Worm (Caenorhabditis elegans) whole organism, L1 larva: ENCODE measurements around the gene srh-30.
A peak's percentile ranks its signal among the peaks of the same experiment; 100 is the strongest.

Experiments used
- aly-2 ChIP-seq: fragments of 150-350 bp; optimal IDR thresholded peaks from 2 replicates; lab custom pipeline; 2014; ENCODE audit warnings: missing biosample characterization, missing genetic modification characterization
- ama-1 ChIP-seq: fragments of 150-350 bp; optimal IDR thresholded peaks from 2 replicates; lab custom pipeline; 2014
- blmp-1 ChIP-seq: fragments of 150-350 bp; optimal IDR thresholded peaks from 2 replicates; lab custom pipeline; 2014; ENCODE audit warnings: missing biosample characterization, missing genetic modification characterization
- ceh-82 ChIP-seq, 3 experiments: fragments of 150-350 bp in 1 of 3; sonication (generic microtip) in 2 of 3; optimal IDR thresholded peaks; 2 replicates each; lab custom pipeline; 2014 to 2017; ENCODE audit warnings: missing biosample characterization in 3 of 3, missing genetic modification characterization in 3 of 3
- ceh-88 ChIP-seq: fragments of 200-800 bp; sonication (Bioruptor generic); IDR thresholded peaks from 2 replicates; pipeline ENCODE4 v1.3.6; 2022; ENCODE audit warnings: missing genetic modification characterization, missing compliant biosample characterization
- ceh-90 ChIP-seq: sonication (generic microtip); optimal IDR thresholded peaks from 2 replicates; lab custom pipeline; 2016; ENCODE audit warnings: missing genetic modification characterization, missing compliant biosample characterization
- dsc-1 ChIP-seq: sonication (generic microtip); optimal IDR thresholded peaks from 2 replicates; lab custom pipeline; 2016; ENCODE audit warnings: mild to moderate bottlenecking, missing genetic modification characterization, missing compliant biosample characterization
- efl-1 ChIP-seq, 4 experiments: fragments of 150-350 bp; optimal IDR thresholded peaks in 3 of 4; peaks in 1 of 4; 1 replicate in 1 of 4; 2 replicates in 3 of 4; lab custom pipeline; 2014; ENCODE audit warnings: missing biosample characterization in 2 of 4, missing genetic modification characterization in 2 of 4, missing genetic modification reagents in 2 of 4
- egl-13 ChIP-seq: sonication (generic microtip); optimal IDR thresholded peaks from 2 replicates; lab custom pipeline; 2016; ENCODE audit warnings: missing genotype, missing genetic modification reagents, missing genetic modification characterization, missing compliant biosample characterization
- fkh-4 ChIP-seq: sonication (generic microtip); optimal IDR thresholded peaks from 2 replicates; lab custom pipeline; 2016; ENCODE audit warnings: missing compliant biosample characterization, missing genetic modification characterization, borderline replicate concordance
- fkh-8 ChIP-seq: sonication (generic microtip); optimal IDR thresholded peaks from 2 replicates; lab custom pipeline; 2016; ENCODE audit warnings: mild to moderate bottlenecking, missing genetic modification characterization, missing compliant biosample characterization
- irx-1 ChIP-seq: sonication (generic microtip); optimal IDR thresholded peaks from 2 replicates; lab custom pipeline; 2016; ENCODE audit warnings: missing genetic modification characterization, missing compliant biosample characterization
- lin-14 ChIP-seq: fragments of 200-800 bp; sonication (Bioruptor generic); optimal IDR thresholded peaks from 2 replicates; lab custom pipeline; 2018; ENCODE audit warnings: mild to moderate bottlenecking, missing genetic modification characterization, moderate library complexity, missing compliant biosample characterization
- lsy-2 ChIP-seq, 2 experiments: fragments of 150-350 bp; optimal IDR thresholded peaks; 2 replicates each; lab custom pipeline; 2014; ENCODE audit warnings: missing biosample characterization in 2 of 2, missing genetic modification characterization in 2 of 2
- mdl-1 ChIP-seq, 2 experiments: fragments of 150-350 bp; optimal IDR thresholded peaks; 2 replicates each; lab custom pipeline; 2014 to 2017; ENCODE audit warnings: missing biosample characterization in 2 of 2, missing genetic modification characterization in 2 of 2, inconsistent platforms in 1 of 2
- nhr-11 ChIP-seq: fragments of 150-350 bp; optimal IDR thresholded peaks from 2 replicates; lab custom pipeline; 2014; ENCODE audit warnings: missing biosample characterization, missing genetic modification characterization
- nhr-19 ChIP-seq: fragments of 200-800 bp; sonication (Bioruptor generic); conservative IDR thresholded peaks from 2 replicates; pipeline ENCODE4 v1.3.6; 2022; ENCODE audit warnings: missing genetic modification characterization, missing compliant biosample characterization
- nhr-20 ChIP-seq: sonication (generic microtip); optimal IDR thresholded peaks from 2 replicates; lab custom pipeline; 2016; ENCODE audit warnings: mild to moderate bottlenecking, missing genetic modification characterization, missing compliant biosample characterization
- nhr-47 ChIP-seq: sonication (generic microtip); optimal IDR thresholded peaks from 2 replicates; lab custom pipeline; 2016; ENCODE audit warnings: mild to moderate bottlenecking, missing genetic modification characterization, moderate library complexity, missing compliant biosample characterization
- nhr-71 ChIP-seq: sonication (generic microtip); optimal IDR thresholded peaks from 2 replicates; lab custom pipeline; 2016; ENCODE audit warnings: mild to moderate bottlenecking, missing genetic modification characterization, moderate library complexity, missing compliant biosample characterization
- nhr-76 ChIP-seq: sonication (generic microtip); optimal IDR thresholded peaks from 2 replicates; lab custom pipeline; 2017; ENCODE audit warnings: missing biosample characterization, missing genetic modification characterization
- nhr-77 ChIP-seq: fragments of 150-350 bp; optimal IDR thresholded peaks from 2 replicates; lab custom pipeline; 2014; ENCODE audit warnings: missing biosample characterization, missing genetic modification characterization
- nhr-84 ChIP-seq: sonication (generic microtip); optimal IDR thresholded peaks from 2 replicates; lab custom pipeline; 2017; ENCODE audit warnings: missing biosample characterization, missing genetic modification characterization
- nhr-85 ChIP-seq: sonication (generic microtip); peaks from one replicate; lab custom pipeline; 2016; ENCODE audit warnings: missing genetic modification characterization, inconsistent platforms, missing compliant biosample characterization
- pag-3 ChIP-seq: sonication (generic microtip); optimal IDR thresholded peaks from 2 replicates; lab custom pipeline; 2017; ENCODE audit warnings: missing genetic modification characterization, mild to moderate bottlenecking, missing compliant biosample characterization, antibody characterized with exemption, borderline replicate concordance; ENCODE audit not compliant: insufficient read depth
- pax-3 ChIP-seq: fragments of 200-800 bp; sonication (Bioruptor generic); optimal IDR thresholded peaks from 2 replicates; lab custom pipeline; 2018; ENCODE audit warnings: mild to moderate bottlenecking, missing genetic modification characterization, moderate library complexity, missing compliant biosample characterization
- pqm-1 ChIP-seq: sonication (generic microtip); optimal IDR thresholded peaks from 3 replicates; lab custom pipeline; 2017; ENCODE audit warnings: missing biosample characterization, missing genetic modification characterization
- rnt-1 ChIP-seq: sonication (generic microtip); optimal IDR thresholded peaks from 2 replicates; lab custom pipeline; 2016; ENCODE audit warnings: mild to moderate bottlenecking, missing genetic modification characterization, moderate library complexity, missing compliant biosample characterization
- snpc-4 ChIP-seq: fragments of 150-350 bp; optimal IDR thresholded peaks from 2 replicates; lab custom pipeline; 2014; ENCODE audit warnings: missing biosample characterization, missing genetic modification characterization
- snu-23 ChIP-seq: sonication (generic microtip); optimal IDR thresholded peaks from 2 replicates; lab custom pipeline; 2016; ENCODE audit warnings: missing genetic modification characterization, missing compliant biosample characterization
- sptf-1 ChIP-seq: fragments of 150-350 bp; optimal IDR thresholded peaks from 2 replicates; lab custom pipeline; 2014; ENCODE audit warnings: missing biosample characterization, missing genetic modification characterization
- sup-37 ChIP-seq: fragments of 200-800 bp; sonication (Bioruptor generic); optimal IDR thresholded peaks from 2 replicates; lab custom pipeline; 2018; ENCODE audit warnings: mild to moderate bottlenecking, missing genetic modification characterization, missing compliant biosample characterization
- tbx-2 ChIP-seq: sonication (generic microtip); optimal IDR thresholded peaks from 2 replicates; lab custom pipeline; 2016; ENCODE audit warnings: missing genetic modification characterization, missing compliant biosample characterization
- vab-15 ChIP-seq: sonication (generic microtip); optimal IDR thresholded peaks from 2 replicates; lab custom pipeline; 2017; ENCODE audit warnings: missing genotype, mild to moderate bottlenecking, missing genetic modification characterization, missing compliant biosample characterization
- ztf-11 ChIP-seq, 2 experiments: sonication (generic microtip); optimal IDR thresholded peaks; 2 replicates each; lab custom pipeline; 2016 to 2017; ENCODE audit warnings: missing genetic modification characterization in 2 of 2, missing biosample characterization in 1 of 2, missing compliant biosample characterization in 1 of 2
- ztf-4 ChIP-seq: fragments of 150-350 bp; optimal IDR thresholded peaks from 2 replicates; lab custom pipeline; 2014; ENCODE audit warnings: missing biosample characterization, missing genetic modification characterization

srh-30 gene

ce11 chrV:6764972-6765371 lies 6.6 kb downstream of the srh-30 start, which contains the start of gene bbs-8:
TSS of gene bbs-8 (minus strand) at chrV:6765072.
- TF ChIP-seq vab-15, result no peak
- TF ChIP-seq fkh-8 (tag; lab: Kevin White, UChicago), result peak; percentile 60
- TF ChIP-seq efl-1 (optimal IDR thresholded peaks at IDR 0.05; lab: Kevin White, UChicago), result no peak
- peak in 1 of 2 experiments; percentile 61 for TF ChIP-seq efl-1 (GFP tag; optimal IDR thresholded peaks at IDR 0.05 in 1 of 2; lab: Kevin White, UChicago)

ce11 chrV:6762361-6762760 lies 9.2 kb downstream of the srh-30 start, which contains the start of gene T25F10.4:
TSS of gene T25F10.4 (minus strand) at chrV:6762461.
- TF ChIP-seq irx-1 (tag; lab: Kevin White, UChicago) (no peak), ztf-11 (tag; optimal IDR thresholded peaks at IDR 0.05; lab: Kevin White, UChicago) (no peak), ceh-88 (no peak), pqm-1 (tag; lab: Kevin White, UChicago) (no peak), ceh-90 (no peak), lsy-2 (tag; optimal IDR thresholded peaks at IDR 0.05; lab: Kevin White, UChicago) (no peak)
- TF ChIP-seq, all 84 proteins: peak for 0

ce11 chrV:6758017-6758416 lies 13.5 kb downstream of the srh-30 start, which contains the start of gene dbl-1:
TSS of gene dbl-1 (plus strand) at chrV:6758135.
- TF ChIP-seq efl-1 (optimal IDR thresholded peaks at IDR 0.05; lab: Kevin White, UChicago), result no peak
- TF ChIP-seq efl-1 (GFP tag; optimal IDR thresholded peaks at IDR 0.05 in 1 of 2; lab: Kevin White, UChicago), result peak in 1 of 2 experiments; percentile 11
- no peak for TF ChIP-seq ceh-88
- no peak for TF ChIP-seq ama-1 (lab: Kevin White, UChicago)
- TF ChIP-seq, all 84 proteins: peak for 1

- no peak for TF ChIP-seq nhr-11 (tag; lab: Kevin White, UChicago)
- TF ChIP-seq fkh-4 (tag; lab: Kevin White, UChicago), result peak; percentile 73
- TF ChIP-seq sptf-1 (tag; lab: Kevin White, UChicago), result no peak
- peak; percentile 84 for TF ChIP-seq dsc-1 (tag; lab: Kevin White, UChicago)
- TF ChIP-seq nhr-77, result no peak
Measured at ce11 chrV:6753257-6753656, 18.3 kb downstream of the srh-30 start.

ce11 chrV:6751493-6752100 lies 19.9 kb downstream of the srh-30 start:
- peak; percentile 74 for TF ChIP-seq lin-14 (GFP tag; lab: Kevin White, UChicago)
- no peak for TF ChIP-seq efl-1 (optimal IDR thresholded peaks at IDR 0.05; lab: Kevin White, UChicago)
- TF ChIP-seq efl-1 (GFP tag; optimal IDR thresholded peaks at IDR 0.05 in 1 of 2; lab: Kevin White, UChicago), result peak in 1 of 2 experiments; percentile 64
- no peak for TF ChIP-seq egl-13 (tag; lab: Kevin White, UChicago)
- TF ChIP-seq sup-37 (GFP tag; lab: Kevin White, UChicago), result no peak
- peak; percentile 11 for TF ChIP-seq nhr-20 (tag; lab: Kevin White, UChicago)
- peak; percentile 51 for TF ChIP-seq nhr-19 (GFP tag; lab: Robert Waterston, UW)
- peak; percentile 6 for TF ChIP-seq snu-23 (GFP tag; lab: Kevin White, UChicago)
- peak; percentile 9 for TF ChIP-seq pag-3 (tag; lab: Kevin White, UChicago)
- TF ChIP-seq nhr-85 (tag; lab: Kevin White, UChicago), result no peak
- TF ChIP-seq nhr-71, result peak; percentile 68
- TF ChIP-seq nhr-84 (tag; lab: Kevin White, UChicago), result no peak
- TF ChIP-seq nhr-47 (tag; lab: Kevin White, UChicago), result no peak
- no peak for TF ChIP-seq ztf-4 (tag; lab: Kevin White, UChicago)
- no peak for TF ChIP-seq ama-1 (lab: Kevin White, UChicago)
- TF ChIP-seq rnt-1 (tag; lab: Kevin White, UChicago), result peak; percentile 19

- TF ChIP-seq nhr-85 (tag; lab: Kevin White, UChicago) (peak; percentile 4), aly-2 (tag; lab: Kevin White, UChicago) (no peak), ztf-11 (tag; optimal IDR thresholded peaks at IDR 0.05; lab: Kevin White, UChicago) (no peak), mdl-1 (tag; optimal IDR thresholded peaks at IDR 0.05; lab: Kevin White, UChicago) (no peak), pax-3 (tag; lab: Kevin White, UChicago) (no peak), blmp-1 (tag; lab: Kevin White, UChicago) (peak; percentile 79), snpc-4 (tag; lab: Kevin White, UChicago) (no peak), ztf-4 (tag; lab: Kevin White, UChicago) (no peak), vab-15 (no peak), ceh-82 (tag; optimal IDR thresholded peaks at IDR 0.05; lab: Kevin White, UChicago) (no peak), nhr-76 (no peak), tbx-2 (tag; lab: Kevin White, UChicago) (no peak)
Measured at ce11 chrV:6744774-6745173, 26.8 kb downstream of the srh-30 start, which contains the start of gene T25F10.3. TSS of gene T25F10.3 (plus strand) at chrV:6745081.
